Fruit fly (Drosophila melanogaster): Measurements from ENCODE around the gene Blos2.
A peak's percentile ranks its signal among the peaks of the same experiment; 100 is the strongest.

Blos2 gene

DNA sequence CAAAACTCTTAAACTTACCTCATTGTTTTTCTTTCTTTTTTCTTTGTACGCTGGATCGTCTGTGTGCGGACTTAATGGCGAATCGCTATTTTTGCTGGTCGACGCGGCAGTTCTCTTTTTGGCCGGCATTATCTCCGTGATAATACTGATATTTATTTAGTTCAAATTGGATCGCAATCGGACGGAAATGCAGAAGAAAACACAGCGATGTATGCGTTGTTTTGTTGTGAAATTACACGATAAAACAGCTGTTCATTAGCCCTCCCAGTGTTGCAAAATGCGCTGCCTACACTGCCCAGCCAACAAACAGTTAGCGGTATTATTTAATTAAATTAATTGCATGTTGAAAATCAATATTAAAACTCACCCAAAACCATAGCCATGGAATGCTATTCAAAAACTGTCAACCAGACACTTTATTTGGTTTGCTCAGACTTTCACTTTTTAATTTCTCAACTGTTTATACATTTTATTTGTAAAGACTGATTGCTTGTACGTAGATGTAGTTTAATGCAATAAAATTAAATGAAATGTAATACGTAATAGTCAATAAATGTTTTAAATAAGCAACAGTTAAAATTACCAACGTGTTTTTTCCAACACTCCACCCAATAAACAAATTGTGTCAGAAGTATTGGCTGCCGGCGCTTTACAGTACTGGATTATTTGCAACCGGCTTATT lies 36.8 kb downstream of the Blos2 start, which contains the start of the genes Irbp18 and APP-BP1 (continued):
- TF ChIP-seq ato (GFP tag; IDR thresholded peaks at IDR 0.05; ENCODE audit: partially characterized antibody) (no peak), Atf6 (GFP tag; IDR thresholded peaks at IDR 0.05) (peak; percentile 89), Opbp (GFP tag; IDR thresholded peaks at IDR 0.05; ENCODE audit: partially characterized antibody) (no peak), CG15514 (GFP tag; optimal IDR thresholded peaks at IDR 0.05) (peak; percentile 90), Sin3A (optimal IDR thresholded peaks at IDR 0.05) (peak; percentile 87), btn (GFP tag; optimal IDR thresholded peaks at IDR 0.05) (peak; percentile 91), CG18619 (GFP tag; optimal IDR thresholded peaks at IDR 0.05) (peak; percentile 95), aop (GFP tag; IDR thresholded peaks at IDR 0.05) (peak; percentile 53; the same call in 1 of the 2 replicates), nerfin-1 (tag; optimal IDR thresholded peaks at IDR 0.05) (peak; percentile 87), CG1233 (GFP tag; optimal IDR thresholded peaks at IDR 0.05) (peak; percentile 94), Vsx1 (GFP tag; optimal IDR thresholded peaks at IDR 0.05) (peak; percentile 84), CG14965 (GFP tag; optimal IDR thresholded peaks at IDR 0.05; ENCODE audit: borderline replicate concordance) (peak; percentile 50), Scr (GFP tag; IDR thresholded peaks at IDR 0.05; ENCODE audit: partially characterized antibody) (no peak), gce (GFP tag; IDR thresholded peaks at IDR 0.05) (peak; percentile 71; the same call in 2 of the 3 replicates), ash1 (GFP tag; optimal IDR thresholded peaks at IDR 0.05) (peak; percentile 11), CG15479 (GFP tag; optimal IDR thresholded peaks at IDR 0.05) (peak; percentile 73), pfk (GFP tag; optimal IDR thresholded peaks at IDR 0.05) (peak; percentile 17), BEAF-32 (GFP tag; optimal IDR thresholded peaks at IDR 0.05) (peak; percentile 46), CG10431 (GFP tag; optimal IDR thresholded peaks at IDR 0.05) (peak; percentile 78), scrt (GFP tag; optimal IDR thresholded peaks at IDR 0.05) (peak; percentile 91), sim (GFP tag; IDR thresholded peaks at IDR 0.05) (peak; percentile 68; the same call in 1 of the 2 replicates), CG11398 (GFP tag; optimal IDR thresholded peaks at IDR 0.05) (peak; percentile 83), Adf1 (GFP tag; IDR thresholded peaks at IDR 0.05) (peak; percentile 72), CG2120 (GFP tag; optimal IDR thresholded peaks at IDR 0.05) (peak; percentile 97), amos (GFP tag; IDR thresholded peaks at IDR 0.05; ENCODE audit: partially characterized antibody) (no peak; the same call in 1 of the 2 replicates), CG7928 (GFP tag; optimal IDR thresholded peaks at IDR 0.05) (peak; percentile 69), lab (GFP tag; optimal IDR thresholded peaks at IDR 0.05) (peak; percentile 95), stc (GFP tag; IDR thresholded peaks at IDR 0.05) (peak; percentile 84), repo (GFP tag; optimal IDR thresholded peaks at IDR 0.05) (peak; percentile 86), Antp (GFP tag; optimal IDR thresholded peaks at IDR 0.05) (peak; percentile 86), CoRest (tag; optimal IDR thresholded peaks at IDR 0.05) (peak; percentile 95), H2.0 (GFP tag; IDR thresholded peaks at IDR 0.05) (peak; percentile 76), CG16863 (GFP tag; optimal IDR thresholded peaks at IDR 0.05) (peak; percentile 94), CG2199 (GFP tag; IDR thresholded peaks at IDR 0.05) (0 out of 3 replicates have a peak, but pooled peaks have one; percentile 43), hb (GFP tag; IDR thresholded peaks at IDR 0.05; ENCODE audit: partially characterized antibody) (no peak), sens-2 (GFP tag; IDR thresholded peaks at IDR 0.05) (peak; percentile 72), CG33557 (GFP tag; optimal IDR thresholded peaks at IDR 0.05) (peak; percentile 82), gcm (GFP tag; optimal IDR thresholded peaks at IDR 0.05) (peak; percentile 89), dysf (GFP tag; IDR thresholded peaks at IDR 0.05) (peak; percentile 88), ci (GFP tag; IDR thresholded peaks at IDR 0.05) (peak; percentile 84), Ets97D (GFP tag; optimal IDR thresholded peaks at IDR 0.05) (peak; percentile 91), sqz (GFP tag; optimal IDR thresholded peaks at IDR 0.05) (peak; percentile 78), Abd-B (GFP tag; optimal IDR thresholded peaks at IDR 0.05) (peak; percentile 94), CG3847 (GFP tag; IDR thresholded peaks at IDR 0.05) (peak; percentile 89), CG5245 (GFP tag; optimal IDR thresholded peaks at IDR 0.05) (peak; percentile 87), sens (GFP tag) (peak; percentile 99), Taf1 (GFP tag; IDR thresholded peaks at IDR 0.05) (peak; percentile 67), Hr39 (optimal IDR thresholded peaks at IDR 0.05) (no peak), Ssrp (tag; optimal IDR thresholded peaks at IDR 0.05) (peak; percentile 90)
